Fruit fly (Drosophila melanogaster): Measurements from ENCODE around the gene Kap-alpha3.

Kap-alpha3 gene

dm6 chr3R:9573812-9574587, 3.5 kb downstream of the Kap-alpha3 start, which contains the start of gene CG9399 (continued):
- no peak for TF ChIP-seq h (optimal IDR thresholded peaks at IDR 0.05)
- peak; percentile 91 for TF ChIP-seq CG2116 (GFP tag; optimal IDR thresholded peaks at IDR 0.05)
- TF ChIP-seq Drgx (GFP tag; IDR thresholded peaks at IDR 0.05), result peak; percentile 97
- TF ChIP-seq BtbVII (GFP tag; optimal IDR thresholded peaks at IDR 0.05), result peak; percentile 93
- peak; percentile 93 for TF ChIP-seq shn (GFP tag; optimal IDR thresholded peaks at IDR 0.05)
- TF ChIP-seq ato (GFP tag; IDR thresholded peaks at IDR 0.05; ENCODE audit: partially characterized antibody), result no peak
- TF ChIP-seq CG2889 (GFP tag; IDR thresholded peaks at IDR 0.05), result peak; percentile 97
- TF ChIP-seq CG17359 (tag; optimal IDR thresholded peaks at IDR 0.05), result peak; percentile 98
- peak; percentile 96 for TF ChIP-seq CG15601 (tag; optimal IDR thresholded peaks at IDR 0.05)
- peak; percentile 84 for TF ChIP-seq CG1792 (GFP tag; optimal IDR thresholded peaks at IDR 0.05)
- TF ChIP-seq dan (GFP tag; IDR thresholded peaks at IDR 0.05), result peak; percentile 85
- TF ChIP-seq insv (GFP tag; optimal IDR thresholded peaks at IDR 0.05), result peak in 1 of 2 experiments; percentile 78
- TF ChIP-seq Dll (GFP tag; IDR thresholded peaks at IDR 0.05; ENCODE audit: partially characterized antibody), result peak; percentile 35; the same call in 1 of the 4 replicates
- TF ChIP-seq CG12769 (tag; optimal IDR thresholded peaks at IDR 0.05), result peak; percentile 86
- peak; percentile 98 for TF ChIP-seq CG30431 (GFP tag; optimal IDR thresholded peaks at IDR 0.05)
- peak; percentile 95 for TF ChIP-seq ATbp (GFP tag; optimal IDR thresholded peaks at IDR 0.05)
- peak; percentile 93 for TF ChIP-seq psq (GFP tag; optimal IDR thresholded peaks at IDR 0.05)
- TF ChIP-seq lbe (GFP tag; optimal IDR thresholded peaks at IDR 0.05), result peak; percentile 95
- peak; percentile 91 for TF ChIP-seq CG13894 (tag; optimal IDR thresholded peaks at IDR 0.05)
- peak; percentile 65 for TF ChIP-seq btn (GFP tag; optimal IDR thresholded peaks at IDR 0.05)
- peak; percentile 93 for TF ChIP-seq CG12104 (GFP tag; optimal IDR thresholded peaks at IDR 0.05)
- TF ChIP-seq CG3726 (GFP tag; IDR thresholded peaks at IDR 0.05), result peak; percentile 97
- peak; percentile 86 for TF ChIP-seq crc (GFP tag; optimal IDR thresholded peaks at IDR 0.05)
- peak; percentile 91 for TF ChIP-seq jumu (GFP tag; optimal IDR thresholded peaks at IDR 0.05)
- TF ChIP-seq CoRest (tag; optimal IDR thresholded peaks at IDR 0.05), result peak; percentile 98
- peak; percentile 96 for TF ChIP-seq CG2875 (GFP tag; optimal IDR thresholded peaks at IDR 0.05)
- peak; percentile 71 for TF ChIP-seq bigmax (GFP tag; optimal IDR thresholded peaks at IDR 0.05)
- peak; percentile 98 for TF ChIP-seq Mad (GFP tag; optimal IDR thresholded peaks at IDR 0.05)
- peak; percentile 81 for TF ChIP-seq NC2α (GFP tag; optimal IDR thresholded peaks at IDR 0.05)
- TF ChIP-seq CHES-1-like (GFP tag; optimal IDR thresholded peaks at IDR 0.05), result peak; percentile 87
- peak; percentile 98 for TF ChIP-seq lilli (GFP tag; optimal IDR thresholded peaks at IDR 0.05)
- TF ChIP-seq CG10147 (GFP tag; optimal IDR thresholded peaks at IDR 0.05), result peak; percentile 92
- peak; percentile 98 for TF ChIP-seq CG14014 (GFP tag; IDR thresholded peaks at IDR 0.05)
- TF ChIP-seq HHEX (GFP tag; optimal IDR thresholded peaks at IDR 0.05), result peak; percentile 95
- TF ChIP-seq unpg (GFP tag; optimal IDR thresholded peaks at IDR 0.05), result peak; percentile 98
- TF ChIP-seq p53 (GFP tag; optimal IDR thresholded peaks at IDR 0.05), result peak; percentile 38
- peak; percentile 93 for TF ChIP-seq nau (GFP tag; optimal IDR thresholded peaks at IDR 0.05)
- peak; percentile 93 for TF ChIP-seq CG18764 (GFP tag; optimal IDR thresholded peaks at IDR 0.05)
- TF ChIP-seq Lim3 (GFP tag; IDR thresholded peaks at IDR 0.05), result peak; percentile 94
- TF ChIP-seq CG16813 (GFP tag; IDR thresholded peaks at IDR 0.05; ENCODE audit: partially characterized antibody), result peak; percentile 52; the same call in 2 of the 3 replicates
- peak; percentile 86 to 98 for TF ChIP-seq bsh (GFP tag; optimal IDR thresholded peaks at IDR 0.05)
- TF ChIP-seq CG8388 (GFP tag; optimal IDR thresholded peaks at IDR 0.05), result peak; percentile 97
- TF ChIP-seq CG6854 (GFP tag; optimal IDR thresholded peaks at IDR 0.05), result peak; percentile 90
- TF ChIP-seq HLH3B (GFP tag; IDR thresholded peaks at IDR 0.05), result peak; percentile 98
- peak; percentile 95 for TF ChIP-seq caup (GFP tag; optimal IDR thresholded peaks at IDR 0.05; ENCODE audit: severe bottlenecking)
- TF ChIP-seq CG3838 (GFP tag; optimal IDR thresholded peaks at IDR 0.05), result peak; percentile 90
- peak; percentile 94 for TF ChIP-seq CG17385 (GFP tag; optimal IDR thresholded peaks at IDR 0.05)
- TF ChIP-seq CG14441 (GFP tag; IDR thresholded peaks at IDR 0.05), result peak; percentile 98

Measured in whole organism, embryonic.